Worm (Caenorhabditis elegans): ENCODE results near the gene saeg-1.

DNA sequence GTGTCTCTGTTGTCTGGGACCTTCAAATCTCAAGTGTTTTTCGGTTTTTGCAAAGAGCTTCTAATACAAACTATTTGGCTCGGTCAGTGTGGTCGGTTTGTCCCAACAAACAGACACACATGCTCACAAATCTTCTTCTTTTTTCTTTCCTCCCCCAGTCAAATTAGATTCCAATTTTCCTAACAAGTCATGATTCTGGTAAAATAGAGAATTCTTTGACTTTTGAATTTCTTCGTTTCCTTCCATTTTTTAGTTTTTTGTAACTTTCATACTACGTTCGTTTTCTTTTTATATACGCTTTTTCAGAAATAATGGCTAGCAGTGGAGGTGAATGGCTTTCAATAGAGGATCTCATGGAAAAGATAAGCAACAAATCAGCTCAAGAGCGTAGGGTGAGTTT lies 38.2 kb upstream of the saeg-1 start, which contains the start of gene F32D8.15:
- TF ChIP-seq tra-4 (tag; optimal IDR thresholded peaks at IDR 0.05) (no peak), aly-1 (tag; optimal IDR thresholded peaks at IDR 0.05) (no peak), flt-1 (GFP tag; IDR thresholded peaks at IDR 0.05) (no peak), pes-1 (GFP tag; IDR thresholded peaks at IDR 0.05) (no peak), hnd-1 (tag; optimal IDR thresholded peaks at IDR 0.05) (no peak), F13C5.2 (tag; optimal IDR thresholded peaks at IDR 0.05) (no peak), ama-1 (optimal IDR thresholded peaks at IDR 0.05) (no peak), ceh-36 (tag; optimal IDR thresholded peaks at IDR 0.05) (no peak), scrt-1 (GFP tag; IDR thresholded peaks at IDR 0.05) (no peak), hmg-4 (GFP tag; optimal IDR thresholded peaks at IDR 0.05) (no peak)
